Fruit fly (Drosophila melanogaster) whole organism, embryonic: ENCODE measurements around the gene Adh.

Source experiments
- Bgb ChIP-seq: fragments of 200-800 bp; sonication (Bioruptor generic); IDR thresholded peaks from 2 replicates; pipeline ENCODE4 v1.3.6; 2022; ENCODE audit warnings: missing biosample characterization, missing genetic modification characterization; ENCODE audit not compliant: partially characterized antibody
- CG10267 ChIP-seq: fragments of 200-800 bp; sonication (Bioruptor generic); optimal IDR thresholded peaks from 2 replicates; lab custom pipeline; 2018; ENCODE audit warnings: missing biosample characterization, mild to moderate bottlenecking, missing genetic modification characterization, moderate library complexity
- CG10431 ChIP-seq: fragments of 200-800 bp; sonication (Bioruptor generic); optimal IDR thresholded peaks from 3 replicates; lab custom pipeline; 2018; ENCODE audit warnings: missing biosample characterization, mild to moderate bottlenecking, missing genetic modification characterization
- CG11560 ChIP-seq: fragments of 200-800 bp; sonication (Bioruptor generic); IDR thresholded peaks from 3 replicates; pipeline ENCODE4 v1.3.6; 2022; ENCODE audit warnings: missing biosample characterization, missing genetic modification characterization
- CG11695 ChIP-seq: fragments of 200-800 bp; sonication (Bioruptor generic); IDR thresholded peaks from 3 replicates; pipeline ENCODE4 v1.3.6; 2022; ENCODE audit warnings: missing biosample characterization, missing genetic modification characterization
- CG11723 ChIP-seq: fragments of 200-800 bp; sonication (Bioruptor generic); optimal IDR thresholded peaks from 2 replicates; lab custom pipeline; 2017; ENCODE audit warnings: missing biosample characterization, mild to moderate bottlenecking, missing genetic modification characterization
- CG12769 ChIP-seq: fragments of 200-800 bp; sonication (Bioruptor generic); optimal IDR thresholded peaks from 2 replicates; lab custom pipeline; 2019; ENCODE audit warnings: missing biosample characterization, mild to moderate bottlenecking, missing genetic modification characterization, moderate library complexity
- CG13287 ChIP-seq: fragments of 200-800 bp; sonication (Bioruptor generic); IDR thresholded peaks from 2 replicates; pipeline ENCODE4 v1.3.6; 2022; ENCODE audit warnings: missing biosample characterization, missing genetic modification characterization; ENCODE audit not compliant: partially characterized antibody
- CG13424 ChIP-seq: fragments of 200-800 bp; sonication (Bioruptor generic); optimal IDR thresholded peaks from 2 replicates; lab custom pipeline; 2019; ENCODE audit warnings: missing biosample characterization, mild to moderate bottlenecking, missing genetic modification characterization, moderate library complexity
- CG15514 ChIP-seq: fragments of 200-800 bp; sonication (Bioruptor generic); optimal IDR thresholded peaks from 3 replicates; lab custom pipeline; 2017; ENCODE audit warnings: missing biosample characterization, missing genetic modification characterization, mild to moderate bottlenecking, moderate library complexity, missing genetic modification reagents
- CG15601 ChIP-seq: fragments of 200-800 bp; sonication (Bioruptor generic); optimal IDR thresholded peaks from 3 replicates; lab custom pipeline; 2019; ENCODE audit warnings: missing biosample characterization, mild to moderate bottlenecking, missing genetic modification characterization, moderate library complexity
- CG17385 ChIP-seq: fragments of 200-800 bp; sonication (Bioruptor generic); optimal IDR thresholded peaks from 3 replicates; lab custom pipeline; 2018; ENCODE audit warnings: missing biosample characterization, mild to moderate bottlenecking, missing genetic modification characterization
- CG18599 ChIP-seq: fragments of 200-800 bp; sonication (Bioruptor generic); optimal IDR thresholded peaks from 3 replicates; lab custom pipeline; 2017; ENCODE audit warnings: missing biosample characterization, missing genetic modification characterization, mild to moderate bottlenecking, moderate library complexity, missing genetic modification reagents
- CG2120 ChIP-seq: fragments of 200-800 bp; sonication (Bioruptor generic); optimal IDR thresholded peaks from 3 replicates; lab custom pipeline; 2016; ENCODE audit warnings: missing biosample characterization, missing genetic modification characterization
- CG4617 ChIP-seq: fragments of 200-800 bp; sonication (Bioruptor generic); optimal IDR thresholded peaks from 3 replicates; lab custom pipeline; 2016; ENCODE audit warnings: missing biosample characterization, missing genetic modification characterization, borderline replicate concordance
- CG4730 ChIP-seq: fragments of 200-800 bp; sonication (Bioruptor generic); IDR thresholded peaks from 2 replicates; pipeline ENCODE4 v1.3.6; 2022; ENCODE audit warnings: missing biosample characterization, missing genetic modification characterization
- CG8281 ChIP-seq: fragments of 200-800 bp; sonication (Bioruptor generic); optimal IDR thresholded peaks from 2 replicates; lab custom pipeline; 2018; ENCODE audit warnings: missing biosample characterization, mild to moderate bottlenecking, missing genetic modification characterization, moderate library complexity
- CG8290 ChIP-seq, 3 experiments: fragments of 200-800 bp; sonication (Bioruptor generic); optimal IDR thresholded peaks; 2 replicates each; lab custom pipeline; 2016 to 2019; ENCODE audit warnings: missing biosample characterization in 3 of 3, missing genetic modification characterization in 3 of 3, mild to moderate bottlenecking in 2 of 3, moderate library complexity in 1 of 3
- CG9437 ChIP-seq: fragments of 200-800 bp; sonication (Bioruptor generic); optimal IDR thresholded peaks from 2 replicates; lab custom pipeline; 2018; ENCODE audit warnings: missing biosample characterization, mild to moderate bottlenecking, missing genetic modification characterization
- CG9817 ChIP-seq: fragments of 200-800 bp; sonication (Bioruptor generic); optimal IDR thresholded peaks from 2 replicates; lab custom pipeline; 2018; ENCODE audit warnings: missing biosample characterization, mild to moderate bottlenecking, missing genetic modification characterization, moderate library complexity
- Deaf1 ChIP-seq: fragments of 200-800 bp; optimal IDR thresholded peaks from 3 replicates; lab custom pipeline; 2019; ENCODE audit warnings: missing biosample characterization, mild to moderate bottlenecking, missing genetic modification characterization, moderate library complexity
- Dp ChIP-seq: fragments of 200-800 bp; sonication (Bioruptor generic); optimal IDR thresholded peaks from 2 replicates; lab custom pipeline; 2018; ENCODE audit warnings: missing biosample characterization, mild to moderate bottlenecking, missing genetic modification characterization, moderate library complexity
- E2f2 ChIP-seq: fragments of 200-800 bp; sonication (Bioruptor generic); IDR thresholded peaks from 2 replicates; pipeline ENCODE4 v1.3.6; 2022; ENCODE audit warnings: missing biosample characterization, missing genetic modification characterization
- Fer3 ChIP-seq: fragments of 200-800 bp; sonication (Bioruptor generic); optimal IDR thresholded peaks from 2 replicates; lab custom pipeline; 2018; ENCODE audit warnings: missing biosample characterization, mild to moderate bottlenecking, missing genetic modification characterization, moderate library complexity
- Hand ChIP-seq: fragments of 200-800 bp; sonication (Bioruptor generic); optimal IDR thresholded peaks from 2 replicates; lab custom pipeline; 2017; ENCODE audit warnings: mild to moderate bottlenecking, missing biosample characterization, missing genetic modification reagents, missing genetic modification characterization
- Hey ChIP-seq: fragments of 200-800 bp; sonication (Bioruptor generic); optimal IDR thresholded peaks from 3 replicates; lab custom pipeline; 2018; ENCODE audit warnings: missing biosample characterization, mild to moderate bottlenecking, missing genetic modification characterization
- HmgZ ChIP-seq: fragments of 200-800 bp; sonication (Bioruptor generic); optimal IDR thresholded peaks from 2 replicates; lab custom pipeline; 2018; ENCODE audit warnings: missing biosample characterization, mild to moderate bottlenecking, missing genetic modification characterization
- Hr39 ChIP-seq: fragments of >200 bp; optimal IDR thresholded peaks from 2 replicates; lab custom pipeline; 2017
- Hsf ChIP-seq: fragments of 200-800 bp; sonication (Bioruptor generic); optimal IDR thresholded peaks from 3 replicates; lab custom pipeline; 2016; ENCODE audit warnings: missing biosample characterization, missing genetic modification characterization
- Med ChIP-seq: fragments of 200-800 bp; sonication (Bioruptor generic); peaks from one replicate; lab custom pipeline; 2016; ENCODE audit warnings: missing biosample characterization, missing genetic modification characterization, mild to moderate bottlenecking, inconsistent platforms, moderate library complexity
- Myb ChIP-seq: fragments of 200-800 bp; sonication (Bioruptor generic); optimal IDR thresholded peaks from 2 replicates; lab custom pipeline; 2016; ENCODE audit warnings: missing biosample characterization, missing genetic modification characterization
- Rfx ChIP-seq: fragments of 200-800 bp; sonication (Bioruptor generic); IDR thresholded peaks from 2 replicates; pipeline ENCODE4 v1.3.6; 2022; ENCODE audit warnings: missing biosample characterization, missing genetic modification characterization
- Scr ChIP-seq: fragments of 200-800 bp; sonication (Bioruptor generic); IDR thresholded peaks from 2 replicates; pipeline ENCODE4 v1.3.6; 2022; ENCODE audit warnings: missing biosample characterization, missing genetic modification characterization; ENCODE audit not compliant: partially characterized antibody
- Sox102F ChIP-seq: fragments of 200-800 bp; sonication (Bioruptor generic); optimal IDR thresholded peaks from 2 replicates; lab custom pipeline; 2018; ENCODE audit warnings: missing biosample characterization, mild to moderate bottlenecking, missing genetic modification characterization, moderate library complexity
- amos ChIP-seq: fragments of 200-800 bp; sonication (Bioruptor generic); IDR thresholded peaks from 2 replicates; pipeline ENCODE4 v1.3.6; 2022; ENCODE audit warnings: missing biosample characterization, missing genetic modification characterization; ENCODE audit not compliant: partially characterized antibody
- ap ChIP-seq: fragments of 200-800 bp; sonication (Bioruptor generic); IDR thresholded peaks from 2 replicates; pipeline ENCODE4 v1.3.6; 2022; ENCODE audit warnings: missing biosample characterization, missing genetic modification characterization
- ato ChIP-seq: fragments of 200-800 bp; sonication (Bioruptor generic); IDR thresholded peaks from 2 replicates; pipeline ENCODE4 v1.3.6; 2022; ENCODE audit warnings: missing biosample characterization, missing genetic modification characterization; ENCODE audit not compliant: partially characterized antibody
- crol ChIP-seq: fragments of 200-800 bp; sonication (Bioruptor generic); IDR thresholded peaks from 2 replicates; pipeline ENCODE4 v1.3.6; 2022; ENCODE audit warnings: missing biosample characterization, missing genetic modification characterization
- dmrt11E ChIP-seq: fragments of 200-800 bp; sonication (Bioruptor generic); optimal IDR thresholded peaks from 3 replicates; lab custom pipeline; 2018; ENCODE audit warnings: missing biosample characterization, mild to moderate bottlenecking, missing genetic modification characterization, moderate library complexity
- pan ChIP-seq, 4 experiments: fragments of >200 bp in 3 of 4; fragments of 200-800 bp in 1 of 4; sonication (Bioruptor generic) in 1 of 4; optimal IDR thresholded peaks in 3 of 4; IDR thresholded peaks in 1 of 4; 2 replicates each; pipeline versions ENCODE4 v1.3.6 to Lab custom; 2017 to 2022; ENCODE audit warnings: missing biosample characterization in 2 of 4, missing genetic modification characterization in 2 of 4, mixed read lengths in 1 of 4
- pho ChIP-seq: fragments of 200-800 bp; sonication (Bioruptor generic); optimal IDR thresholded peaks from 2 replicates; lab custom pipeline; 2016; ENCODE audit warnings: missing biosample characterization, missing genetic modification characterization
- sens ChIP-seq: fragments of 200-800 bp; sonication (Bioruptor generic); peaks from one replicate; lab custom pipeline; 2016; ENCODE audit warnings: missing biosample characterization, missing genetic modification characterization
- slou ChIP-seq: fragments of 200-800 bp; sonication (Bioruptor generic); optimal IDR thresholded peaks from 3 replicates; lab custom pipeline; 2016; ENCODE audit warnings: missing biosample characterization, missing genetic modification characterization
- stwl ChIP-seq: fragments of 200-800 bp; sonication (Bioruptor generic); optimal IDR thresholded peaks from 3 replicates; lab custom pipeline; 2018; ENCODE audit warnings: missing biosample characterization, mild to moderate bottlenecking, missing genetic modification characterization, moderate library complexity
- sug ChIP-seq: fragments of 200-800 bp; optimal IDR thresholded peaks from 2 replicates; lab custom pipeline; 2019; ENCODE audit warnings: missing biosample characterization, mild to moderate bottlenecking, missing genetic modification characterization, moderate library complexity
- usp ChIP-seq: fragments of >200 bp; optimal IDR thresholded peaks from 2 replicates; lab custom pipeline; 2017; ENCODE audit warnings: missing biosample characterization, missing genetic modification characterization
- z ChIP-seq: fragments of 200-800 bp; sonication (Bioruptor generic); IDR thresholded peaks from 3 replicates; pipeline ENCODE4 v1.3.6; 2022; ENCODE audit warnings: missing biosample characterization, missing genetic modification characterization

The Adh gene

dm6 chr2L:14588615-14589247 lies 26.6 kb upstream of the Adh start (continued):
- TF ChIP-seq Med (GFP tag; lab: Kevin White, UChicago), result peak; percentile 49
- peak; percentile 9 for TF ChIP-seq sug (tag; lab: Kevin White, UChicago)
- peak; percentile 17 for TF ChIP-seq CG10267 (tag; lab: Kevin White, UChicago)
- TF ChIP-seq Sox102F, result peak; percentile 17
- peak; percentile 46; the same call in 1 of the 2 replicates for TF ChIP-seq Scr (GFP tag; lab: Robert Waterston, UW)
- peak; percentile 87 for TF ChIP-seq CG9437
- peak; percentile 14 for TF ChIP-seq Hsf (GFP tag; lab: Kevin White, UChicago)
- peak; percentile 61 for TF ChIP-seq Bgb (GFP tag; lab: Robert Waterston, UW)
- peak; percentile 7 for TF ChIP-seq sens (GFP tag; lab: Kevin White, UChicago)
- no peak for TF ChIP-seq slou (GFP tag; lab: Kevin White, UChicago)
- TF ChIP-seq Hr39, result no peak
- TF ChIP-seq stwl (tag; lab: Kevin White, UChicago), result peak; percentile 21
- TF ChIP-seq CG15601 (tag; lab: Kevin White, UChicago), result peak; percentile 53
- peak; percentile 35 for TF ChIP-seq CG12769 (tag; lab: Kevin White, UChicago)
- TF ChIP-seq CG18599 (GFP tag; lab: Kevin White, UChicago), result no peak
- TF ChIP-seq Dp (GFP tag; lab: Kevin White, UChicago), result peak; percentile 9
- no peak for TF ChIP-seq usp (GFP tag; lab: Kevin White, UChicago)
- TF ChIP-seq Hey, result no peak
- peak; percentile 72 for TF ChIP-seq HmgZ (tag; lab: Kevin White, UChicago)
- no peak for TF ChIP-seq CG8290 (GFP tag; optimal IDR thresholded peaks at IDR 0.05; lab: Kevin White, UChicago)
- TF ChIP-seq CG8290 (tag; optimal IDR thresholded peaks at IDR 0.05; lab: Kevin White, UChicago), result peak in 1 of 2 experiments; percentile 58
- peak; percentile 53; the same call in 1 of the 2 replicates for TF ChIP-seq CG13287 (GFP tag; lab: Robert Waterston, UW)
- peak; percentile 35 for TF ChIP-seq pho (GFP tag; lab: Kevin White, UChicago)
- TF ChIP-seq CG2120, result peak; percentile 2
- TF ChIP-seq E2f2 (GFP tag; lab: Robert Waterston, UW), result peak; percentile 19; the same call in 1 of the 2 replicates
- peak; percentile 19; the same call in 1 of the 2 replicates for TF ChIP-seq Rfx
- TF ChIP-seq crol (GFP tag; lab: Robert Waterston, UW), result no peak
- peak; percentile 68 for TF ChIP-seq amos (GFP tag; lab: Robert Waterston, UW)
- TF ChIP-seq dmrt11E, result no peak
- peak; percentile 11 for TF ChIP-seq CG13424
- peak; percentile 43 for TF ChIP-seq Myb (GFP tag; lab: Kevin White, UChicago)
- no peak for TF ChIP-seq Fer3 (tag; lab: Kevin White, UChicago)
- peak; percentile 77 for TF ChIP-seq CG8281 (tag; lab: Kevin White, UChicago)

- TF ChIP-seq CG8290 (GFP tag; optimal IDR thresholded peaks at IDR 0.05; lab: Kevin White, UChicago) (no peak), CG8290 (tag; optimal IDR thresholded peaks at IDR 0.05; lab: Kevin White, UChicago) (no peak), CG17385 (no peak), z (GFP tag; lab: Robert Waterston, UW) (no peak), CG11560 (tag; lab: Robert Waterston, UW) (no peak), CG10431 (GFP tag; lab: Kevin White, UChicago) (no peak), pan (optimal IDR thresholded peaks at IDR 0.05; lab: Kevin White, UChicago) (no peak), pan (GFP tag; optimal IDR thresholded peaks at IDR 0.05 in 1 of 2, IDR thresholded peaks at IDR 0.05 in 1 of 2) (peak in 1 of 2 experiments; percentile 5), ato (GFP tag; lab: Robert Waterston, UW) (peak; percentile 92), CG4617 (GFP tag; lab: Kevin White, UChicago) (no peak), CG4730 (GFP tag; lab: Robert Waterston, UW) (no peak), ap (GFP tag; lab: Robert Waterston, UW) (peak; percentile 6; the same call in 1 of the 2 replicates), CG11695 (GFP tag; lab: Robert Waterston, UW) (no peak), CG9817 (tag; lab: Kevin White, UChicago) (no peak), stwl (tag; lab: Kevin White, UChicago) (no peak), Deaf1 (tag; lab: Kevin White, UChicago) (peak; percentile 5), CG11723 (GFP tag; lab: Kevin White, UChicago) (no peak), CG15514 (no peak), Hand (GFP tag; lab: Kevin White, UChicago) (no peak)
These were observed 16.8 kb upstream of the Adh start for dm6 chr2L:14598357-14599057.
